Worm (Caenorhabditis elegans): ENCODE results near the gene T23F2.3.

ce11 chrX:5509114-5509877 lies 2.8 kb downstream of the T23F2.3 start:
- TF ChIP-seq him-1 (tag; optimal IDR thresholded peaks at IDR 0.05) (no peak), W03F9.2 (tag; optimal IDR thresholded peaks at IDR 0.05) (no peak)
